Worm (Caenorhabditis elegans): ENCODE results near the gene F31F6.3.

Gene F31F6.3

DNA sequence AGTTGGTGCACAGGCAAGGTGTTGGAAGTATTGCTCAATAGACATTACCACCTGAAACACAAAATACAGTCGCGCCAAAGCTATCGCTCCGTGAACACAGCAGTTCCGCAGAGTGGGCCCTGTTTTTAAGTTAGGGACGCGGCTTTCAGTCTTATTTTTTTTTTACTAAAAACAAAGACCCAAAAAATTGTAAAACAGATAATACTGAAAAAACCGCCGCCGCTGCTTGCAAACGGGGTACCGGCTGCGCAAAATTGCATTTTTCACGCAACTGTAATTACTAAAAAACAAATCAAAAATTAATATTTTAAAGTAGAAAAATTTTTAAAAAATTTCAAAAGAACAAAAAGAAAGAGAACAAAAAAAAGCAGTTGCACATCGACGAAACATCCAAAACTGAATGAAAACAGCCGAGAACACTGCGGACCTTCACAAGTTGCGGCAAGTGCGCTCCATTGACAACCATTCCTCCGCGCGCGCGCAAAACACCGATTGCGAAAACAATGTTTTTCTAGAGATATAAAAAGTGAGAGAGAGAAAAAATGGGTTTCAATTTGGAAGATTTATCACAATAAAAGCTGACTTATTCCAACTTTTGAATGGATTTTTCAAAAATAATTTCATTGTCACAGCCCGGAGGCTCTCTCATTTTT lies at the start of gene F31F6.3:
Gene F31F6.3, minus strand, starts transcription at position 51 of the 653 bp plus-strand sequence.
- TF ChIP-seq C16A3.4 (tag; optimal IDR thresholded peaks at IDR 0.05) (no peak), C34B4.2 (tag; optimal IDR thresholded peaks at IDR 0.05) (no peak), tlp-1 (tag; optimal IDR thresholded peaks at IDR 0.05) (no peak), hlh-17 (GFP tag; optimal IDR thresholded peaks at IDR 0.05; ENCODE audit: borderline replicate concordance) (no peak), mep-1 (tag; optimal IDR thresholded peaks at IDR 0.05) (no peak), xbp-1 (tag; optimal IDR thresholded peaks at IDR 0.05) (no peak), nhr-19 (GFP tag; conservative IDR thresholded peaks at IDR 0.05) (no peak), Y116A8C.19 (tag; optimal IDR thresholded peaks at IDR 0.05; ENCODE audit: borderline replicate concordance) (no peak), skn-1 (tag; optimal IDR thresholded peaks at IDR 0.05) (no peak), lsy-2 (tag; optimal IDR thresholded peaks at IDR 0.05) (no peak), isw-1 (GFP tag; IDR thresholded peaks at IDR 0.05) (no peak), unc-30 (tag; optimal IDR thresholded peaks at IDR 0.05) (no peak), unc-86 (tag; optimal IDR thresholded peaks at IDR 0.05) (no peak), tbx-2 (tag; optimal IDR thresholded peaks at IDR 0.05) (no peak), ztf-4 (tag; optimal IDR thresholded peaks at IDR 0.05) (no peak), snpc-4 (tag; optimal IDR thresholded peaks at IDR 0.05) (no peak), ceh-90 (tag; optimal IDR thresholded peaks at IDR 0.05) (no peak), dsc-1 (tag; optimal IDR thresholded peaks at IDR 0.05) (no peak), nhr-85 (tag) (no peak)

DNA sequence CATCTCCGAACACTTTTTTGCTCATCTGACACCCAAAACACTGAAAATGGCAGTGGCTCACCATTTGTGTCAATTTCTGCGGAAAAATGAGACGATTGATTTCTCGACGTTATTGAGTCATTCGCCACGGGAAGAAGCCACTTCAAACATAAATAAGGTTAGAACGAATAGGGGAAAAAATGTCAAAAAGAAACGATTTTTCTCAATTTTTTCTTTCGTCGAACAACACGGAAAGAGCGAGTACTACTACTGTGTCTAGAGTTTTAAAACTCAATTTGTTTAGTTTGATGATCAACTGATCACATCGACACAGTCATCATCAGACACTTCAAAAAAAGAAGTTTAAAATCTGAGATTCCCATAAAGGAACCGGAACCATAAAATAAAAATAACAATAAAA lies 48.2 kb upstream of the F31F6.3 start:
- TF ChIP-seq tlp-1 (tag; optimal IDR thresholded peaks at IDR 0.05) (no peak), fkh-10 (GFP tag; optimal IDR thresholded peaks at IDR 0.05) (peak; percentile 78), dpl-1 (GFP tag; optimal IDR thresholded peaks at IDR 0.05) (no peak), egl-27 (tag; optimal IDR thresholded peaks at IDR 0.05) (no peak), Y116A8C.19 (tag; optimal IDR thresholded peaks at IDR 0.05; ENCODE audit: borderline replicate concordance) (no peak), nhr-20 (tag; optimal IDR thresholded peaks at IDR 0.05) (no peak)

DNA sequence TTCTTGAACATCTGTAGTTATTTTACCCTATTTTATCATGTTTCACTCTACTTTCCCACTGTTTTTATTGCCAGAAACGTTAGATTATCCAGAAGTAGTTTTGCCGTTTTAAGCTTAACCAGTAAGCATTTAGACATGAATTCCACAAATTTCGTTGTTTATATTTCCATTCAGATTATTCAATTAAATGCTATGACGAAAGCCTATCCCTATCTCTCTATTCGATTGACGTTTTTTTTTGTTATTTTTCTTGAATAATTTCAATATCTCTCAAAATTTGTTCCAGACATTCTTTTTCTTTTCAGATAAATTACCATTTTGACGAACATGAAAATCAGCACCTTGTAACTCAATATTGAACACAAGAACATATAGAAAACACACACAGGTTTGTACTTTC lies 45.9 kb upstream of the F31F6.3 start, which contains the start of gene npr-40:
Gene npr-40, plus strand, starts transcription at position 301 of the 400 bp plus-strand sequence.
- no peak for TF ChIP-seq zag-1 (tag; optimal IDR thresholded peaks at IDR 0.05)
- no peak for TF ChIP-seq pqm-1 (tag; optimal IDR thresholded peaks at IDR 0.05)
- TF ChIP-seq unc-62 (GFP tag; optimal IDR thresholded peaks at IDR 0.05), result no peak
- no peak for TF ChIP-seq mep-1 (tag; optimal IDR thresholded peaks at IDR 0.05)
- no peak for TF ChIP-seq hlh-17 (GFP tag; optimal IDR thresholded peaks at IDR 0.05; ENCODE audit: borderline replicate concordance)
- no peak for TF ChIP-seq egl-13 (tag; optimal IDR thresholded peaks at IDR 0.05)

DNA sequence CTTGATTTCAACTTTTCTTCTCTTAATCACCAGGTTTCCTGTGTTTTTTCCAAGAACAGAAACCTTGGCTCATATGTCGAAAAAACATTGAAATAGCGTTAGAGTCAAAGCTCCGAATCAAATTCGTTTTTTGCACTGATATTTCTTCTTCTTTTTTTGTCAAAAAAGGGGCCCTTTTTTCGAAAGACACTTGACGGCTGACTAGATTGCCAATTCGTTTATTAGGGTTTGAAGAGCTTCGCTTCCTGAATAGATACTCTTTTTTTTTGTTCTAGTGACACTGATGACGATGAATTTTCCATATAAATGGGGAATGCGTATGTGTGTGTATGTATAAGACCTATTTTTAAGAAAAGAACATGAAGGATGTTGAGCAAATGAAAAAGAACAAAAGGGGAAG lies 44.1 kb upstream of the F31F6.3 start:
- TF ChIP-seq lin-14 (GFP tag; optimal IDR thresholded peaks at IDR 0.05), result peak; percentile 33
- no peak for TF ChIP-seq isw-1 (GFP tag; IDR thresholded peaks at IDR 0.05)
- TF ChIP-seq efl-1 (optimal IDR thresholded peaks at IDR 0.05), result no peak
- TF ChIP-seq efl-1 (GFP tag; optimal IDR thresholded peaks at IDR 0.05 in 1 of 2), result peak in 1 of 2 experiments; percentile 62
- TF ChIP-seq nhr-84 (tag; optimal IDR thresholded peaks at IDR 0.05), result no peak
- TF ChIP-seq Y116A8C.19 (tag; optimal IDR thresholded peaks at IDR 0.05; ENCODE audit: borderline replicate concordance), result no peak
- TF ChIP-seq zag-1 (tag; optimal IDR thresholded peaks at IDR 0.05), result no peak
- TF ChIP-seq pag-3 (tag; optimal IDR thresholded peaks at IDR 0.05; ENCODE audit: borderline replicate concordance, insufficient read depth), result no peak
- TF ChIP-seq fkh-10 (GFP tag; optimal IDR thresholded peaks at IDR 0.05), result peak; percentile 83
- TF ChIP-seq ama-1 (optimal IDR thresholded peaks at IDR 0.05), result no peak

DNA sequence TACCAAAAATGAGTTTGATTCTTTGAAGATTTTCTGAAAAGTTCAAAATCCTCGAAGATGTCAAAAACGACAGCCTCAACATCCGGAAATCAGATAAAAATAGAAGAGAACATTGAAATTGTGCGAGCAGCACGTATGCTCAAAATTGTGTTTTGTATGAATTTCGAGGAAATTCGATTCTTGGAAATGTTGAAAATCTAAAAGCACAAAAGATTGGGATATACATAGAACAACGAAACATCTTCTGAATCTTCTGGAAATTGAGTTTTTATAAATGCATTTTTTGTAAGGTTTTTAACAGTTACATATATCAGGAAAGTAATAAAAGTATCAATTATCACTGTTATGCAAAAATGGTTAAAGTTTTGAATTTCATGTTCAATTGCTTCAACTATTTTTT lies 38.0 kb upstream of the F31F6.3 start:
- TF ChIP-seq fkh-10 (GFP tag; optimal IDR thresholded peaks at IDR 0.05) (peak; percentile 50), lin-15B (tag; optimal IDR thresholded peaks at IDR 0.05) (no peak)

Data from whole organism, L1 larva.